Worm (Caenorhabditis elegans): Measurements from ENCODE around the gene W07G4.5.

DNA sequence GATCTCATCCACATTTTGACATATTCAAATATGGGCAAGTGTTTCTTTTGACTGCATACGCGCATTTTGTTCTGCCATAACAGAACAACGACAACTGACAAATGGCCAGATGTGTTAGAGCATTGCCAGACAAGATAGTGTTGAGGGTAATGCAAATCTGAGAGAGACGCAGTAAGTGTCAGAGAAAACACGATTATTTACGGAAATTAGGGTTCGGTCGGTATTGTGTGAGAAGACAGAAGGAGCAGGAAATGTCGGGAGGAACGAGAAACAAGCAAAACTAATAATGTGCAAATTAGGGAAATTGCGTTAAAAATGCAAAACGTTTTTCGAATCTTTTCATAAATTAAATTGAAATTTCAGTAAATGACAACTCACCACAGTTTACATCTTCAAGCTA is 23.3 kb upstream of the W07G4.5 start:
- TF ChIP-seq dao-5 (tag; optimal IDR thresholded peaks at IDR 0.05), result no peak
- TF ChIP-seq him-1 (tag; optimal IDR thresholded peaks at IDR 0.05), result no peak
